Worm (Caenorhabditis elegans) whole organism, L3 larva: ENCODE results near the gene T05A1.5.
A peak's percentile ranks its signal among the peaks of the same experiment; 100 is the strongest.

Experiments used
- R02D3.7 ChIP-seq: fragments of 150-350 bp; optimal IDR thresholded peaks from 2 replicates; lab custom pipeline; 2014; ENCODE audit warnings: missing biosample characterization, missing genetic modification characterization
- ceh-82 ChIP-seq: fragments of 150-350 bp; optimal IDR thresholded peaks from 2 replicates; lab custom pipeline; 2014; ENCODE audit warnings: missing biosample characterization, missing genetic modification characterization
- egl-27 ChIP-seq: sonication (generic microtip); optimal IDR thresholded peaks from 4 replicates; lab custom pipeline; 2017; ENCODE audit warnings: missing biosample characterization, missing genetic modification reagents, missing genetic modification characterization
- elt-1 ChIP-seq: fragments of 150-350 bp; optimal IDR thresholded peaks from 2 replicates; lab custom pipeline; 2014; ENCODE audit warnings: missing biosample characterization, missing genetic modification characterization
- elt-2 ChIP-seq: sonication (generic microtip); optimal IDR thresholded peaks from 2 replicates; lab custom pipeline; 2016; ENCODE audit warnings: missing genetic modification reagents, mild to moderate bottlenecking, missing genetic modification characterization, missing compliant biosample characterization
- jun-1 ChIP-seq: fragments of 150-350 bp; optimal IDR thresholded peaks from 2 replicates; lab custom pipeline; 2014; ENCODE audit warnings: missing biosample characterization, missing genetic modification reagents, missing genetic modification characterization
- lin-39 ChIP-seq: fragments of 150-350 bp; optimal IDR thresholded peaks from 2 replicates; lab custom pipeline; 2018; ENCODE audit warnings: missing biosample characterization, missing genetic modification reagents, missing genetic modification characterization
- nhr-237 ChIP-seq: fragments of 150-350 bp; optimal IDR thresholded peaks from 2 replicates; lab custom pipeline; 2014; ENCODE audit warnings: missing biosample characterization, missing genetic modification characterization
- nhr-43 ChIP-seq: sonication (generic microtip); optimal IDR thresholded peaks from 2 replicates; lab custom pipeline; 2016; ENCODE audit warnings: mild to moderate bottlenecking, missing genetic modification characterization, missing compliant biosample characterization; ENCODE audit not compliant: poor library complexity, severe bottlenecking
- snpc-4 ChIP-seq: fragments of 150-350 bp; optimal IDR thresholded peaks from 2 replicates; lab custom pipeline; 2014; ENCODE audit warnings: missing biosample characterization, missing genetic modification characterization
- zag-1 ChIP-seq: fragments of 150-350 bp; optimal IDR thresholded peaks from 2 replicates; lab custom pipeline; 2014; ENCODE audit warnings: missing biosample characterization, missing genetic modification characterization
- ztf-4 ChIP-seq: fragments of 150-350 bp; optimal IDR thresholded peaks from 2 replicates; lab custom pipeline; 2014; ENCODE audit warnings: missing biosample characterization, missing genetic modification characterization

- TF ChIP-seq lin-39 (tag; lab: Kevin White, UChicago) (no peak), jun-1 (tag; lab: Kevin White, UChicago) (no peak), egl-27 (tag; lab: Kevin White, UChicago) (no peak), ztf-4 (tag; lab: Kevin White, UChicago) (no peak), zag-1 (no peak), elt-1 (tag; lab: Kevin White, UChicago) (peak; percentile 44), nhr-43 (peak; percentile 20), elt-2 (no peak), nhr-237 (tag; lab: Kevin White, UChicago) (no peak), snpc-4 (no peak), R02D3.7 (no peak), ceh-82 (tag; lab: Kevin White, UChicago) (no peak)
These were observed 10.0 kb upstream of the T05A1.5 start for ce11 chrIV:9536124-9536523.
